Worm (Caenorhabditis elegans): ENCODE data around the gene B0272.3.
"Not testable (repeated sequence)": the region's sequence is repeated elsewhere in the genome, so short reads cannot be mapped to it uniquely, and the experiment has no call there.

DNA sequence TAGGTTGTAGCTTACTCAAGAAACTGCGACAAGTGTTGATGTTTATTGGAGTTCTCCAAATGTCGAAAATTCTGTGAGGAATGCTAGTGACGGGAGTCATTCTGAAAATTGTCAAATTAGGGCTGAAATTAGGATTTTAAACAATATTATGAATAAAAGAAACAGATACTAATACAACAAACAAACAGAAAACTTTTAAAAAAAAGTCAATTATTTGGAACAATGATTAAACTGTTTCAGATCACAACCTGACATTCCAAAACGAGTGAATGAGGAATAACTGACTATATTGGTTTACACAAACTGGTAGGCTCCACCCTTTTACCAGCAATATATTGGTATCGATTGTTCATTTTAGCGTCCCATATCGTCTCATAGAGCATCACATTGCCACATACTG is 29.6 kb downstream of the B0272.3 start, which contains the start of gene ZK899.5:
- TF ChIP-seq dao-5, W03F9.2 (tag; optimal IDR thresholded peaks at IDR 0.05): not testable (repeated sequence)
